Fruit fly (Drosophila melanogaster): ENCODE results near the gene Or98b.

The Or98b gene

DNA sequence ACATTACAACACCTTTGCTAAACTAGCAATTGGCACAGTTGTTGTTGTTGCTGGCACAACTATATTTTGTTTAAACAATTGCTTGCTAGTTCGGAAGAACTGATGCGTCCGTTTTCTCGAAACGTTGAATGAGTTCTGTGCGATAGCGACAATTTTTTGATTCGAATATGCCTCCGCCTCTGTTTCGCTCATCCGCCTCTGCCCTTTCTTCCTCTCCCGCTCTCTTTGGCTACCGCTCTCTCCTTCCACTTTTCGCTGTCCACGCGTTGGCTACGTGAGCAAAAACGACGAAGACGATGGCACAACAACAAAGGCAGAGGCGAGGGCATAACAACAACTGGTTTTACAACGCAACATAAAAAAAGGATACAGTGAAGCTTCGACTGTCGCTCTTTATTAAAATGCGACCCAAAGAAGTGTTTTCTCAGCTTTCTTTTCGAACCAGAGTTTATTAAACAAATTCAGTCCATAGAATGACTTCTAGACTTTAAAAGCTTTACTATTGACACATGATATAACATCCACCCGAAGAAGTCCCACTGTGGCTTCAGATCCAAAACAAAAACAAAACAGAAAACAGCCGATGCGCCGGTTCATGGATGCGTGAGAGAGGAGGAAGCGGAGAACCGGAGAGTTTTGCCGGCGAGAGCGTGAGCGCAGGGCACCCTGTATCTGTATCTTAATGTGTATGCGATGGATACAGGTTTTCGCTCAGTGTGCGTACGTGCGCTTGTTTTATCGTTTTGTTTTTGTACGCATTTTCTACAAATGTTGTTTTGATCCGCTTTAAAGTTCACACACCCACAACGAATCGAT is 25.7 kb upstream of the Or98b start (continued):
- TF ChIP-seq CG17361 (GFP tag; IDR thresholded peaks at IDR 0.05) (no peak), CG18619 (GFP tag; optimal IDR thresholded peaks at IDR 0.05) (peak; percentile 99), Scr (GFP tag; IDR thresholded peaks at IDR 0.05; ENCODE audit: partially characterized antibody) (no peak), Side (GFP tag; optimal IDR thresholded peaks at IDR 0.05) (peak; percentile 100), CG10267 (tag; optimal IDR thresholded peaks at IDR 0.05) (peak; percentile 97), caup (GFP tag; optimal IDR thresholded peaks at IDR 0.05; ENCODE audit: severe bottlenecking) (peak; percentile 99), CG4360 (GFP tag; IDR thresholded peaks at IDR 0.05) (no peak), CG3847 (GFP tag; IDR thresholded peaks at IDR 0.05) (no peak), CG11247 (GFP tag; IDR thresholded peaks at IDR 0.05) (no peak), CG8281 (tag; optimal IDR thresholded peaks at IDR 0.05) (peak; percentile 94), bsh (GFP tag; optimal IDR thresholded peaks at IDR 0.05) (peak; percentile 99 to 100), CG2202 (tag; optimal IDR thresholded peaks at IDR 0.05) (peak; percentile 98), CG9215 (GFP tag; IDR thresholded peaks at IDR 0.05) (no peak), ro (GFP tag; IDR thresholded peaks at IDR 0.05) (no peak), TFAM (GFP tag; optimal IDR thresholded peaks at IDR 0.05) (peak; percentile 95), mld (GFP tag; IDR thresholded peaks at IDR 0.05; ENCODE audit: partially characterized antibody) (no peak), NfI (GFP tag; optimal IDR thresholded peaks at IDR 0.05) (peak; percentile 100), HmgD (GFP tag; optimal IDR thresholded peaks at IDR 0.05) (peak; percentile 100), zf30C (GFP tag; optimal IDR thresholded peaks at IDR 0.05) (peak; percentile 99), Stat92E (GFP tag; optimal IDR thresholded peaks at IDR 0.05) (peak in 1 of 3 experiments; percentile 96), lilli (GFP tag; optimal IDR thresholded peaks at IDR 0.05) (peak; percentile 100), CG30020 (tag; optimal IDR thresholded peaks at IDR 0.05) (peak; percentile 90), CG42726 (GFP tag; IDR thresholded peaks at IDR 0.05; ENCODE audit: partially characterized antibody) (no peak), CG13123 (GFP tag; optimal IDR thresholded peaks at IDR 0.05) (peak; percentile 99), insv (GFP tag; optimal IDR thresholded peaks at IDR 0.05) (peak; percentile 84 to 85), CoRest (tag; optimal IDR thresholded peaks at IDR 0.05) (peak; percentile 99), kni (GFP tag; optimal IDR thresholded peaks at IDR 0.05) (peak; percentile 96), ind (GFP tag; optimal IDR thresholded peaks at IDR 0.05) (peak; percentile 100), gem (tag; optimal IDR thresholded peaks at IDR 0.05) (peak; percentile 99), Ets65A (GFP tag) (peak; percentile 100), CG12942 (GFP tag; optimal IDR thresholded peaks at IDR 0.05) (peak; percentile 99), Lhr (GFP tag; optimal IDR thresholded peaks at IDR 0.05) (peak; percentile 96), fd102C (GFP tag; optimal IDR thresholded peaks at IDR 0.05) (peak; percentile 96), run (tag; optimal IDR thresholded peaks at IDR 0.05) (peak; percentile 97), jumu (GFP tag; optimal IDR thresholded peaks at IDR 0.05) (peak; percentile 100), unpg (GFP tag; optimal IDR thresholded peaks at IDR 0.05) (peak; percentile 99), twi (tag; optimal IDR thresholded peaks at IDR 0.05) (peak; percentile 96), hth (optimal IDR thresholded peaks at IDR 0.05) (no peak), fd96Cb (tag; optimal IDR thresholded peaks at IDR 0.05) (peak; percentile 99), ranshi (GFP tag; IDR thresholded peaks at IDR 0.05) (no peak), fru (optimal IDR thresholded peaks at IDR 0.05) (no peak), CG34224 (GFP tag; IDR thresholded peaks at IDR 0.05; ENCODE audit: partially characterized antibody) (no peak), CG8089 (GFP tag; optimal IDR thresholded peaks at IDR 0.05) (peak; percentile 99), pb (GFP tag; optimal IDR thresholded peaks at IDR 0.05) (peak; percentile 99), NFAT (GFP tag; IDR thresholded peaks at IDR 0.05) (no peak), CG1647 (GFP tag; optimal IDR thresholded peaks at IDR 0.05) (peak; percentile 99), dysf (GFP tag; IDR thresholded peaks at IDR 0.05) (no peak), hb (GFP tag; IDR thresholded peaks at IDR 0.05; ENCODE audit: partially characterized antibody) (no peak), Ets97D (GFP tag; optimal IDR thresholded peaks at IDR 0.05) (peak; percentile 97)
